Fruit fly (Drosophila melanogaster) S2 (cell line): ENCODE results near the gene Cap-D2.

ENCODE experiments used
- CG8478 ChIP-seq: fragments of >200 bp; optimal IDR thresholded peaks from 2 replicates; lab custom pipeline; 2018
- CTCF ChIP-seq, 2 experiments: fragments of >200 bp; optimal IDR thresholded peaks; 2 replicates each; lab custom pipeline; 2018

DNA sequence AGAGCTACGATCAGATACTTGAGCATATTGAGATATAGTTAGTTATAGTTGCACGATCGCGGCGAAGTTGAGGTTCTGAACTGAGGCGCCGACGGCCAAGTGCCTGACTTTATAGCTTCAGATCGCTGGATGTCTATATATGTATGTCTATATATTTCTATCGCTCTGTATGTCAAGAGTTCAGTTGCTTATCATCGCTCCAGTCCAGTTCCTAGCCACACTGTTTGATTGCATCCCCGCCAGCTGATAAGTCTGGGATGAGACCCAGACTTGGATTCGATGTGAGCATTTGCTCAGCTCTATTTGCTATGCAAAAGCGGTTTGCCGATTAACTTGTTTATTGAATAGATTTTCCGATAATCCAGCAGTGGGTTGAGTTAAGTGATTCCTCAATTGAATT lies 11.2 kb downstream of the Cap-D2 start:
- no peak for TF ChIP-seq CG8478 (lab: Kevin White, UChicago)
- no peak for TF ChIP-seq CTCF (optimal IDR thresholded peaks at IDR 0.05; lab: Kevin White, UChicago)
